Fruit fly (Drosophila melanogaster) whole organism, embryonic: ENCODE data around the gene SP555.

Experiments
- Bdp1 ChIP-seq: fragments of 200-800 bp; sonication (Bioruptor generic); optimal IDR thresholded peaks from 3 replicates; lab custom pipeline; 2016; ENCODE audit warnings: missing biosample characterization, missing genetic modification characterization
- Bteb2 ChIP-seq: fragments of 200-800 bp; sonication (Bioruptor generic); optimal IDR thresholded peaks from 2 replicates; lab custom pipeline; 2016; ENCODE audit warnings: missing biosample characterization, missing genetic modification characterization
- CG10209 ChIP-seq: fragments of 200-800 bp; sonication (Bioruptor generic); optimal IDR thresholded peaks from 3 replicates; lab custom pipeline; 2017; ENCODE audit warnings: missing biosample characterization, mild to moderate bottlenecking, missing genetic modification characterization, missing genetic modification reagents
- CG11696 ChIP-seq: fragments of 200-800 bp; sonication (Bioruptor generic); IDR thresholded peaks from 2 replicates; pipeline ENCODE4 v1.3.6; 2022; ENCODE audit warnings: missing biosample characterization, missing genetic modification characterization
- CG12219 ChIP-seq: fragments of 200-800 bp; sonication (Bioruptor generic); optimal IDR thresholded peaks from 3 replicates; lab custom pipeline; 2018; ENCODE audit warnings: missing biosample characterization, mild to moderate bottlenecking, missing genetic modification characterization
- CG12744 ChIP-seq: fragments of 200-800 bp; sonication (Bioruptor generic); optimal IDR thresholded peaks from 2 replicates; lab custom pipeline; 2016; ENCODE audit warnings: missing biosample characterization, missing genetic modification characterization
- CG17612 ChIP-seq: fragments of 200-800 bp; sonication (Bioruptor generic); IDR thresholded peaks from 2 replicates; pipeline ENCODE4 v1.3.6; 2022; ENCODE audit warnings: missing biosample characterization, missing genetic modification characterization
- CG18476 ChIP-seq: fragments of 200-800 bp; sonication (Bioruptor generic); optimal IDR thresholded peaks from 2 replicates; lab custom pipeline; 2016; ENCODE audit warnings: missing biosample characterization, mild to moderate bottlenecking, missing genetic modification characterization
- CG2202 ChIP-seq: fragments of 200-800 bp; sonication (Bioruptor generic); optimal IDR thresholded peaks from 2 replicates; lab custom pipeline; 2018; ENCODE audit warnings: missing biosample characterization, mild to moderate bottlenecking, missing genetic modification characterization
- CG2712 ChIP-seq: fragments of 200-800 bp; optimal IDR thresholded peaks from 3 replicates; lab custom pipeline; 2019; ENCODE audit warnings: missing biosample characterization, mild to moderate bottlenecking, missing genetic modification characterization, moderate library complexity
- CG2875 ChIP-seq: fragments of 200-800 bp; sonication (Bioruptor generic); optimal IDR thresholded peaks from 2 replicates; lab custom pipeline; 2017; ENCODE audit warnings: missing biosample characterization, mild to moderate bottlenecking, missing genetic modification characterization, missing genetic modification reagents
- CG31365 ChIP-seq: fragments of 200-800 bp; sonication (Bioruptor generic); optimal IDR thresholded peaks from 2 replicates; lab custom pipeline; 2018; ENCODE audit warnings: missing biosample characterization, mild to moderate bottlenecking, missing genetic modification characterization
- CG3838 ChIP-seq: fragments of 200-800 bp; sonication (Bioruptor generic); optimal IDR thresholded peaks from 3 replicates; lab custom pipeline; 2016; ENCODE audit warnings: missing biosample characterization, missing genetic modification characterization
- CG4328 ChIP-seq: fragments of 200-800 bp; sonication (Bioruptor generic); optimal IDR thresholded peaks from 3 replicates; lab custom pipeline; 2017; ENCODE audit warnings: missing biosample characterization, missing genetic modification reagents, missing genetic modification characterization
- CG6272 ChIP-seq: fragments of 200-800 bp; sonication (Bioruptor generic); IDR thresholded peaks from 2 replicates; pipeline ENCODE4 v1.3.6; 2022; ENCODE audit warnings: missing biosample characterization, missing genetic modification characterization
- CG6654 ChIP-seq: fragments of 200-800 bp; sonication (Bioruptor generic); optimal IDR thresholded peaks from 2 replicates; lab custom pipeline; 2017; ENCODE audit warnings: missing biosample characterization, mild to moderate bottlenecking, missing genetic modification characterization
- CG7271 ChIP-seq: fragments of 200-800 bp; sonication (Bioruptor generic); optimal IDR thresholded peaks from 2 replicates; lab custom pipeline; 2018; ENCODE audit warnings: missing biosample characterization, mild to moderate bottlenecking, missing genetic modification characterization, moderate library complexity
- CHES-1-like ChIP-seq: fragments of 200-800 bp; sonication (Bioruptor generic); optimal IDR thresholded peaks from 2 replicates; lab custom pipeline; 2016; ENCODE audit warnings: missing biosample characterization, missing genetic modification characterization
- CkIIα-i1 ChIP-seq: fragments of 200-800 bp; sonication (Bioruptor generic); IDR thresholded peaks from 2 replicates; pipeline ENCODE4 v1.3.6; 2022; ENCODE audit warnings: missing biosample characterization, missing genetic modification characterization
- Dip2 ChIP-seq: fragments of 200-800 bp; sonication (Bioruptor generic); IDR thresholded peaks from 2 replicates; pipeline ENCODE4 v1.3.6; 2022; ENCODE audit warnings: missing biosample characterization, missing genetic modification characterization
- Gsc ChIP-seq: fragments of 200-800 bp; sonication (Bioruptor generic); IDR thresholded peaks from 2 replicates; pipeline ENCODE4 v1.3.6; 2022; ENCODE audit warnings: missing biosample characterization, missing genetic modification characterization
- HLH4C ChIP-seq: fragments of 200-800 bp; sonication (Bioruptor generic); IDR thresholded peaks from 3 replicates; pipeline ENCODE4 v1.3.6; 2022; ENCODE audit warnings: missing biosample characterization, missing genetic modification characterization; ENCODE audit not compliant: partially characterized antibody
- HmgD ChIP-seq: fragments of 200-800 bp; sonication (Bioruptor generic); optimal IDR thresholded peaks from 3 replicates; lab custom pipeline; 2016; ENCODE audit warnings: missing biosample characterization, missing genetic modification characterization
- Hr51 ChIP-seq, 2 experiments: fragments of 200-800 bp; sonication (Bioruptor generic); optimal IDR thresholded peaks; 2 replicates in 1 of 2; 3 replicates in 1 of 2; lab custom pipeline; 2016 to 2018; ENCODE audit warnings: missing biosample characterization in 2 of 2, missing genetic modification characterization in 2 of 2, mild to moderate bottlenecking in 1 of 2, moderate library complexity in 1 of 2
- Hsf ChIP-seq: fragments of 200-800 bp; sonication (Bioruptor generic); optimal IDR thresholded peaks from 3 replicates; lab custom pipeline; 2016; ENCODE audit warnings: missing biosample characterization, missing genetic modification characterization
- Kr ChIP-seq: fragments of 200-800 bp; sonication (Bioruptor generic); optimal IDR thresholded peaks from 2 replicates; lab custom pipeline; 2017; ENCODE audit warnings: missing biosample characterization, mild to moderate bottlenecking, missing genetic modification characterization
- MBD-R2 ChIP-seq: fragments of 200-800 bp; sonication (Bioruptor generic); IDR thresholded peaks from 2 replicates; pipeline ENCODE4 v1.3.6; 2022; ENCODE audit warnings: missing biosample characterization, missing genetic modification characterization
- NC2β ChIP-seq: fragments of 200-800 bp; sonication (Bioruptor generic); optimal IDR thresholded peaks from 2 replicates; lab custom pipeline; 2016; ENCODE audit warnings: missing biosample characterization, missing genetic modification characterization
- Sox102F ChIP-seq: fragments of 200-800 bp; sonication (Bioruptor generic); optimal IDR thresholded peaks from 2 replicates; lab custom pipeline; 2018; ENCODE audit warnings: missing biosample characterization, mild to moderate bottlenecking, missing genetic modification characterization, moderate library complexity
- Xbp1 ChIP-seq: fragments of 200-800 bp; sonication (Bioruptor generic); optimal IDR thresholded peaks from 3 replicates; lab custom pipeline; 2016; ENCODE audit warnings: missing biosample characterization, mild to moderate bottlenecking, missing genetic modification characterization
- ac ChIP-seq: fragments of 200-800 bp; sonication (Bioruptor generic); optimal IDR thresholded peaks from 3 replicates; lab custom pipeline; 2017; ENCODE audit warnings: missing biosample characterization, mild to moderate bottlenecking, missing genetic modification characterization
- crp ChIP-seq, 2 experiments: fragments of 200-800 bp; sonication (Bioruptor generic); optimal IDR thresholded peaks; 2 replicates in 1 of 2; 3 replicates in 1 of 2; lab custom pipeline; 2017; ENCODE audit warnings: missing biosample characterization in 2 of 2, missing genetic modification characterization in 2 of 2, mild to moderate bottlenecking in 1 of 2, moderate library complexity in 1 of 2
- dimm ChIP-seq: fragments of 200-800 bp; sonication (Bioruptor generic); IDR thresholded peaks from 2 replicates; pipeline ENCODE4 v1.3.6; 2022; ENCODE audit warnings: missing biosample characterization, missing genetic modification characterization
- gce ChIP-seq: fragments of 200-800 bp; sonication (Bioruptor generic); IDR thresholded peaks from 3 replicates; pipeline ENCODE4 v1.3.6; 2022; ENCODE audit warnings: missing biosample characterization, missing genetic modification characterization
- gsb ChIP-seq: fragments of 200-800 bp; sonication (Bioruptor generic); IDR thresholded peaks from 2 replicates; pipeline ENCODE4 v1.3.6; 2022; ENCODE audit warnings: missing biosample characterization, missing genetic modification characterization
- h ChIP-seq: fragments of >200 bp; optimal IDR thresholded peaks from 2 replicates; lab custom pipeline; 2017
- hth ChIP-seq: fragments of >200 bp; optimal IDR thresholded peaks from 2 replicates; lab custom pipeline; 2017; ENCODE audit warnings: inconsistent platforms
- ken ChIP-seq: fragments of 200-800 bp; sonication (Bioruptor generic); IDR thresholded peaks from 3 replicates; pipeline ENCODE4 v1.3.6; 2022; ENCODE audit warnings: missing biosample characterization, missing genetic modification characterization
- lola ChIP-seq, 3 experiments: fragments of >200 bp in 2 of 3; fragments of 200-800 bp in 1 of 3; sonication (Bioruptor generic) in 1 of 3; optimal IDR thresholded peaks; 2 replicates each; lab custom pipeline; 2017 to 2019; ENCODE audit warnings: missing biosample characterization in 3 of 3, missing genetic modification characterization in 3 of 3, mild to moderate bottlenecking in 1 of 3, moderate library complexity in 1 of 3
- nom ChIP-seq: fragments of 200-800 bp; sonication (Bioruptor generic); optimal IDR thresholded peaks from 2 replicates; lab custom pipeline; 2017; ENCODE audit warnings: missing biosample characterization, missing genetic modification characterization, mild to moderate bottlenecking, moderate library complexity, missing genetic modification reagents
- p53 ChIP-seq: fragments of 200-800 bp; sonication (Bioruptor generic); optimal IDR thresholded peaks from 2 replicates; lab custom pipeline; 2016; ENCODE audit warnings: missing biosample characterization, missing genetic modification characterization
- pita ChIP-seq: fragments of 200-800 bp; sonication (Bioruptor generic); optimal IDR thresholded peaks from 2 replicates; lab custom pipeline; 2017; ENCODE audit warnings: missing biosample characterization, mild to moderate bottlenecking, missing genetic modification characterization
- slbo ChIP-seq: fragments of 200-800 bp; sonication (Bioruptor generic); IDR thresholded peaks from 2 replicates; pipeline ENCODE4 v1.3.6; 2022; ENCODE audit warnings: missing biosample characterization, missing genetic modification characterization
- slou ChIP-seq: fragments of 200-800 bp; sonication (Bioruptor generic); optimal IDR thresholded peaks from 3 replicates; lab custom pipeline; 2016; ENCODE audit warnings: missing biosample characterization, missing genetic modification characterization
- stwl ChIP-seq: fragments of 200-800 bp; sonication (Bioruptor generic); optimal IDR thresholded peaks from 3 replicates; lab custom pipeline; 2018; ENCODE audit warnings: missing biosample characterization, mild to moderate bottlenecking, missing genetic modification characterization, moderate library complexity
- tna ChIP-seq: fragments of 200-800 bp; sonication (Bioruptor generic); IDR thresholded peaks from 2 replicates; pipeline ENCODE4 v1.3.6; 2022; ENCODE audit warnings: missing biosample characterization, missing genetic modification characterization; ENCODE audit not compliant: partially characterized antibody
- twi ChIP-seq: fragments of 200-800 bp; optimal IDR thresholded peaks from 2 replicates; lab custom pipeline; 2019; ENCODE audit warnings: missing biosample characterization, mild to moderate bottlenecking, missing genetic modification characterization, moderate library complexity
- vfl ChIP-seq: fragments of 200-800 bp; sonication (Bioruptor generic); optimal IDR thresholded peaks from 2 replicates; lab custom pipeline; 2016; ENCODE audit warnings: missing biosample characterization, missing genetic modification characterization
- z ChIP-seq: fragments of 200-800 bp; sonication (Bioruptor generic); IDR thresholded peaks from 3 replicates; pipeline ENCODE4 v1.3.6; 2022; ENCODE audit warnings: missing biosample characterization, missing genetic modification characterization

Gene SP555

DNA sequence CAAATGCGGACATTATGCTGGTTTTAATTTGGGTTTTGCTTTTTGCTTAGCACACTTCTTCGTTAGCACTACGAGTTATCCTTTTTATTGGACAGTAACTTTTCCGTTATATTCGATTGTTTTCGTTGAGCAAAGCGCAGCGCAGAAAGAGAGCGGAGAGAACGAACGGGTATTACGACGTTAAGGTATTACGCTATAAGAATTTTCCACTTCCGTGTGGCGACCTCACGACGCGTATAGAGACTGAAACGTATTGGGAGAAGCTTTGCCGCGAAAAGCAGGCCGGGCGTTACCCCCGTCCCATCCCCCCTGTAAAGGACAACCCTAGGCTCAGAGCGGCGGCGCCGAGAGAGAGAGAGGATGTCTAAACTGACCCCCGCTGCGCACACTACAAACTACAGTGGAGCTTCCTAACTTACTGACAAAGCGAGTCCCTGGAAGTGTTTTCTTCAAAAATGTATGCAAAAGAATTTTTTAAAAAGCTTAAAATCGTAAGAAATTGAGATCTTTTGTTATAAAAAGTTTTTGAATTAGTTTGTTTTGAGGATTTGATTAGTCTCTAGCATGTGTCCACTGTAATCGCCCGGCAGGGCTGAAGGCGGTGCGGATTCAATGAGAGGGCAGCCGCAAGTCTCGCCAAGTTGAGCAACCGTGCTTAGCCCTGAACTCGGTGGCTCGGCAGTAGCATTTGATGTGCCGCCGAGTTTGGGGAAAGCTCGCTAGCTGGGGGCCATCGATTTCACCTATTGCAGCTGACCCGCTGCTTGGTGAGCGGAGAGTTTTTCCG lies 32.6 kb upstream of the SP555 start:
- peak; percentile 91 for TF ChIP-seq gsb (GFP tag; lab: Robert Waterston, UW)
- TF ChIP-seq HmgD (GFP tag; lab: Kevin White, UChicago), result peak; percentile 92
- peak; percentile 94 for TF ChIP-seq Sox102F (GFP tag; lab: Kevin White, UChicago)
- peak; percentile 89 for TF ChIP-seq p53 (GFP tag; lab: Kevin White, UChicago)
- peak; percentile 75 for TF ChIP-seq CG7271
- no peak for TF ChIP-seq HLH4C (GFP tag; lab: Robert Waterston, UW)
- peak; percentile 81 for TF ChIP-seq CG31365 (tag; lab: Kevin White, UChicago)
- peak; percentile 68; the same call in 1 of the 2 replicates for TF ChIP-seq CkIIα-i1 (GFP tag; lab: Robert Waterston, UW)
- TF ChIP-seq ac, result peak; percentile 27
- peak; percentile 91 for TF ChIP-seq CG12219 (GFP tag; lab: Kevin White, UChicago)
- TF ChIP-seq CHES-1-like (GFP tag; lab: Kevin White, UChicago), result peak; percentile 96
- TF ChIP-seq Bdp1, result peak; percentile 89
- peak in 1 of 2 experiments; percentile 48 for TF ChIP-seq crp (GFP tag; optimal IDR thresholded peaks at IDR 0.05; lab: Kevin White, UChicago)
- no peak for TF ChIP-seq h (lab: Kevin White, UChicago)
- peak; percentile 95 for TF ChIP-seq gce (GFP tag; lab: Robert Waterston, UW)
- TF ChIP-seq CG11696 (GFP tag; lab: Robert Waterston, UW), result peak; percentile 85
- peak; percentile 76 for TF ChIP-seq CG6654 (GFP tag; lab: Kevin White, UChicago)
- TF ChIP-seq CG12744, result peak; percentile 95
- peak; percentile 95 for TF ChIP-seq Bteb2 (GFP tag; lab: Kevin White, UChicago)
- TF ChIP-seq Xbp1, result peak; percentile 96
- TF ChIP-seq hth, result no peak
- TF ChIP-seq CG17612 (GFP tag; lab: Robert Waterston, UW), result peak; percentile 93
- TF ChIP-seq slou, result peak; percentile 92
- TF ChIP-seq NC2β (GFP tag; lab: Kevin White, UChicago), result peak; percentile 90
- TF ChIP-seq z, result peak; percentile 56; the same call in 1 of the 3 replicates
- TF ChIP-seq CG10209, result peak; percentile 93
- TF ChIP-seq Kr (GFP tag; lab: Kevin White, UChicago), result no peak
- TF ChIP-seq CG2875 (GFP tag; lab: Kevin White, UChicago), result peak; percentile 88
- TF ChIP-seq dimm (GFP tag; lab: Robert Waterston, UW), result peak; percentile 90
- peak; percentile 64 for TF ChIP-seq nom (GFP tag; lab: Kevin White, UChicago)
- TF ChIP-seq vfl, result peak; percentile 94
- peak; percentile 95 for TF ChIP-seq ken (GFP tag; lab: Robert Waterston, UW)
- TF ChIP-seq CG18476 (GFP tag; lab: Kevin White, UChicago), result peak; percentile 91
- TF ChIP-seq CG2202 (tag; lab: Kevin White, UChicago), result peak; percentile 79
- peak; percentile 94 for TF ChIP-seq CG6272 (GFP tag; lab: Robert Waterston, UW)
- peak; percentile 89 for TF ChIP-seq MBD-R2
- no peak for TF ChIP-seq tna
- peak; percentile 74 for TF ChIP-seq twi (tag; lab: Kevin White, UChicago)
- TF ChIP-seq Hr51 (GFP tag; optimal IDR thresholded peaks at IDR 0.05; lab: Kevin White, UChicago), result peak; percentile 92 to 93
- peak; percentile 98 for TF ChIP-seq slbo (GFP tag; lab: Robert Waterston, UW)
- TF ChIP-seq Dip2 (GFP tag; lab: Robert Waterston, UW), result peak; percentile 57
- TF ChIP-seq CG2712 (tag; lab: Kevin White, UChicago), result peak; percentile 94
- TF ChIP-seq lola (GFP tag; optimal IDR thresholded peaks at IDR 0.05; lab: Kevin White, UChicago), result peak in 1 of 3 experiments; percentile 80
- TF ChIP-seq Hsf (GFP tag; lab: Kevin White, UChicago), result peak; percentile 95
- TF ChIP-seq pita, result no peak
- peak; percentile 88 for TF ChIP-seq Gsc (GFP tag; lab: Robert Waterston, UW)
- TF ChIP-seq CG3838 (GFP tag; lab: Kevin White, UChicago), result peak; percentile 70
- peak; percentile 87 for TF ChIP-seq CG4328 (GFP tag; lab: Kevin White, UChicago)
- TF ChIP-seq stwl (tag; lab: Kevin White, UChicago), result peak; percentile 20
